Worm (Caenorhabditis elegans): ENCODE results near the gene idpp-5.

- no peak for TF ChIP-seq ztf-11 (tag; optimal IDR thresholded peaks at IDR 0.05)
- no peak for TF ChIP-seq mep-1 (tag; optimal IDR thresholded peaks at IDR 0.05)
- TF ChIP-seq elt-3 (tag; optimal IDR thresholded peaks at IDR 0.05), result no peak
- no peak for TF ChIP-seq unc-62 (GFP tag; optimal IDR thresholded peaks at IDR 0.05)
- TF ChIP-seq cnd-1 (tag; optimal IDR thresholded peaks at IDR 0.05), result no peak
These were observed 1.5 kb upstream of the idpp-5 start for ce11 chrX:3794161-3794560.

Measured in whole organism, mixed stage, embryonic.